Worm (Caenorhabditis elegans): ENCODE results near the gene T10G3.8.

T10G3.8 gene

ce11 chrV:13488297-13488803 lies 12.1 kb upstream of the T10G3.8 start:
- no peak for TF ChIP-seq hnd-1 (tag; optimal IDR thresholded peaks at IDR 0.05)
- no peak for TF ChIP-seq ets-7 (tag; optimal IDR thresholded peaks at IDR 0.05)
- no peak for TF ChIP-seq tbx-37 (GFP tag; conservative IDR thresholded peaks at IDR 0.05)
- TF ChIP-seq hmg-4 (GFP tag; optimal IDR thresholded peaks at IDR 0.05): no peak
- TF ChIP-seq F13C5.2 (tag; optimal IDR thresholded peaks at IDR 0.05): no peak
- no peak for TF ChIP-seq flt-1 (GFP tag; IDR thresholded peaks at IDR 0.05)
- no peak for TF ChIP-seq tra-4 (tag; optimal IDR thresholded peaks at IDR 0.05)
- TF ChIP-seq ceh-36 (tag; optimal IDR thresholded peaks at IDR 0.05): no peak
- no peak for TF ChIP-seq hmbx-1 (tag; optimal IDR thresholded peaks at IDR 0.05)
- no peak for TF ChIP-seq sea-1 (GFP tag; conservative IDR thresholded peaks at IDR 0.05)
- no peak for TF ChIP-seq pes-1 (GFP tag; IDR thresholded peaks at IDR 0.05)
- no peak for TF ChIP-seq scrt-1 (GFP tag; IDR thresholded peaks at IDR 0.05)
- TF ChIP-seq ama-1 (optimal IDR thresholded peaks at IDR 0.05): no peak
- no peak for TF ChIP-seq aly-1 (tag; optimal IDR thresholded peaks at IDR 0.05)
- no peak for TF ChIP-seq B0310.2 (tag; optimal IDR thresholded peaks at IDR 0.05)
- no peak for TF ChIP-seq tbx-11 (GFP tag; IDR thresholded peaks at IDR 0.05)
- no peak for TF ChIP-seq ceh-13 (GFP tag; optimal IDR thresholded peaks at IDR 0.05)

ce11 chrV:13485732-13486131 lies 9.5 kb upstream of the T10G3.8 start:
- TF ChIP-seq scrt-1 (GFP tag; IDR thresholded peaks at IDR 0.05): no peak
- TF ChIP-seq pes-1 (GFP tag; IDR thresholded peaks at IDR 0.05): no peak
- TF ChIP-seq ceh-13 (GFP tag; optimal IDR thresholded peaks at IDR 0.05): no peak
- TF ChIP-seq ama-1 (optimal IDR thresholded peaks at IDR 0.05): no peak
- no peak for TF ChIP-seq sea-1 (GFP tag; conservative IDR thresholded peaks at IDR 0.05)
- no peak for TF ChIP-seq ets-7 (tag; optimal IDR thresholded peaks at IDR 0.05)
- TF ChIP-seq hmg-4 (GFP tag; optimal IDR thresholded peaks at IDR 0.05): no peak
- TF ChIP-seq tra-4 (tag; optimal IDR thresholded peaks at IDR 0.05): no peak

- TF ChIP-seq flt-1 (GFP tag; IDR thresholded peaks at IDR 0.05) (no peak), hmbx-1 (tag; optimal IDR thresholded peaks at IDR 0.05) (no peak), hmg-4 (GFP tag; optimal IDR thresholded peaks at IDR 0.05) (no peak), hnd-1 (tag; optimal IDR thresholded peaks at IDR 0.05) (no peak), scrt-1 (GFP tag; IDR thresholded peaks at IDR 0.05) (no peak), ets-7 (tag; optimal IDR thresholded peaks at IDR 0.05) (no peak), tra-4 (tag; optimal IDR thresholded peaks at IDR 0.05) (no peak), sea-1 (GFP tag; conservative IDR thresholded peaks at IDR 0.05) (no peak), F13C5.2 (tag; optimal IDR thresholded peaks at IDR 0.05) (no peak), ceh-36 (tag; optimal IDR thresholded peaks at IDR 0.05) (no peak), aly-1 (tag; optimal IDR thresholded peaks at IDR 0.05) (no peak), tbx-11 (GFP tag; IDR thresholded peaks at IDR 0.05) (no peak), tbx-37 (GFP tag; conservative IDR thresholded peaks at IDR 0.05) (no peak), ceh-13 (GFP tag; optimal IDR thresholded peaks at IDR 0.05) (no peak), ama-1 (optimal IDR thresholded peaks at IDR 0.05) (no peak), B0310.2 (tag; optimal IDR thresholded peaks at IDR 0.05) (no peak)
Observed at ce11 chrV:13484339-13484738, 8.1 kb upstream of the T10G3.8 start, which contains the start of gene T10G3.4. TSS of gene T10G3.4 (minus strand) at chrV:13484439.

ce11 chrV:13479766-13480165 lies 3.5 kb upstream of the T10G3.8 start, which contains the start of gene T10G3.2:
TSS of gene T10G3.2 (minus strand) at chrV:13479866.
- no peak for TF ChIP-seq tbx-11 (GFP tag; IDR thresholded peaks at IDR 0.05)
- TF ChIP-seq pes-1 (GFP tag; IDR thresholded peaks at IDR 0.05): no peak
- TF ChIP-seq sea-1 (GFP tag; conservative IDR thresholded peaks at IDR 0.05): no peak
- no peak for TF ChIP-seq hnd-1 (tag; optimal IDR thresholded peaks at IDR 0.05)
- TF ChIP-seq ama-1 (optimal IDR thresholded peaks at IDR 0.05): no peak
- TF ChIP-seq B0310.2 (tag; optimal IDR thresholded peaks at IDR 0.05): no peak
- TF ChIP-seq ceh-36 (tag; optimal IDR thresholded peaks at IDR 0.05): no peak
- no peak for TF ChIP-seq tbx-37 (GFP tag; conservative IDR thresholded peaks at IDR 0.05)
- TF ChIP-seq aly-1 (tag; optimal IDR thresholded peaks at IDR 0.05): no peak
- TF ChIP-seq scrt-1 (GFP tag; IDR thresholded peaks at IDR 0.05): no peak
- TF ChIP-seq ceh-13 (GFP tag; optimal IDR thresholded peaks at IDR 0.05): no peak
- no peak for TF ChIP-seq flt-1 (GFP tag; IDR thresholded peaks at IDR 0.05)

- TF ChIP-seq ama-1 (optimal IDR thresholded peaks at IDR 0.05): no peak
- TF ChIP-seq tra-4 (tag; optimal IDR thresholded peaks at IDR 0.05): no peak
- no peak for TF ChIP-seq sea-1 (GFP tag; conservative IDR thresholded peaks at IDR 0.05)
- TF ChIP-seq tbx-37 (GFP tag; conservative IDR thresholded peaks at IDR 0.05): no peak
- TF ChIP-seq ceh-13 (GFP tag; optimal IDR thresholded peaks at IDR 0.05): no peak
- no peak for TF ChIP-seq F13C5.2 (tag; optimal IDR thresholded peaks at IDR 0.05)
- TF ChIP-seq ets-7 (tag; optimal IDR thresholded peaks at IDR 0.05): no peak
- no peak for TF ChIP-seq pes-1 (GFP tag; IDR thresholded peaks at IDR 0.05)
- no peak for TF ChIP-seq aly-1 (tag; optimal IDR thresholded peaks at IDR 0.05)
- TF ChIP-seq tbx-11 (GFP tag; IDR thresholded peaks at IDR 0.05): no peak
- no peak for TF ChIP-seq hnd-1 (tag; optimal IDR thresholded peaks at IDR 0.05)
- no peak for TF ChIP-seq scrt-1 (GFP tag; IDR thresholded peaks at IDR 0.05)
- no peak for TF ChIP-seq hmbx-1 (tag; optimal IDR thresholded peaks at IDR 0.05)
- TF ChIP-seq B0310.2 (tag; optimal IDR thresholded peaks at IDR 0.05): no peak
- TF ChIP-seq flt-1 (GFP tag; IDR thresholded peaks at IDR 0.05): no peak
- TF ChIP-seq ceh-36 (tag; optimal IDR thresholded peaks at IDR 0.05): no peak
- no peak for TF ChIP-seq hmg-4 (GFP tag; optimal IDR thresholded peaks at IDR 0.05)
Observed at ce11 chrV:13473467-13473866, 2.8 kb downstream of the T10G3.8 start, which contains the start of gene T10G3.1. TSS of gene T10G3.1 (minus strand) at chrV:13473679.

- TF ChIP-seq B0310.2 (tag; optimal IDR thresholded peaks at IDR 0.05): no peak
- no peak for TF ChIP-seq ets-7 (tag; optimal IDR thresholded peaks at IDR 0.05)
- TF ChIP-seq hmg-4 (GFP tag; optimal IDR thresholded peaks at IDR 0.05): no peak
- TF ChIP-seq flt-1 (GFP tag; IDR thresholded peaks at IDR 0.05): no peak
Observed at ce11 chrV:13472062-13472461, 4.2 kb downstream of the T10G3.8 start.

- TF ChIP-seq tra-4 (tag; optimal IDR thresholded peaks at IDR 0.05): no peak
- TF ChIP-seq hmg-4 (GFP tag; optimal IDR thresholded peaks at IDR 0.05): no peak
- TF ChIP-seq scrt-1 (GFP tag; IDR thresholded peaks at IDR 0.05): 0 out of 2 replicates have a peak, but pooled peaks have one; percentile 32
- no peak for TF ChIP-seq sea-1 (GFP tag; conservative IDR thresholded peaks at IDR 0.05)
- TF ChIP-seq hnd-1 (tag; optimal IDR thresholded peaks at IDR 0.05): peak; percentile 7
- TF ChIP-seq B0310.2 (tag; optimal IDR thresholded peaks at IDR 0.05): no peak
- TF ChIP-seq F13C5.2 (tag; optimal IDR thresholded peaks at IDR 0.05): peak; percentile 64
- TF ChIP-seq aly-1 (tag; optimal IDR thresholded peaks at IDR 0.05): no peak
- no peak for TF ChIP-seq hmbx-1 (tag; optimal IDR thresholded peaks at IDR 0.05)
- peak; percentile 72 for TF ChIP-seq pes-1 (GFP tag; IDR thresholded peaks at IDR 0.05)
- no peak for TF ChIP-seq ceh-36 (tag; optimal IDR thresholded peaks at IDR 0.05)
- TF ChIP-seq ceh-13 (GFP tag; optimal IDR thresholded peaks at IDR 0.05): no peak
- TF ChIP-seq tbx-37 (GFP tag; conservative IDR thresholded peaks at IDR 0.05): peak; percentile 89
- TF ChIP-seq tbx-11 (GFP tag; IDR thresholded peaks at IDR 0.05): 0 out of 2 replicates have a peak, but pooled peaks have one; percentile 17
- peak; percentile 37 for TF ChIP-seq ets-7 (tag; optimal IDR thresholded peaks at IDR 0.05)
- peak; percentile 58 for TF ChIP-seq flt-1 (GFP tag; IDR thresholded peaks at IDR 0.05)
Observed at ce11 chrV:13468190-13468765, 8.0 kb downstream of the T10G3.8 start, which contains the start of the genes F25H9.6 and F25H9.7. TSS of gene F25H9.6 (minus strand) at chrV:13468361. TSS of gene F25H9.7 (plus strand) at chrV:13468376.

Measured in whole organism, early embryonic.